Fruit fly (Drosophila melanogaster) whole organism, adult: ENCODE measurements around the gene mRpS11.

Experiments
- CG11617 ChIP-seq: fragments of 200-800 bp; sonication (Bioruptor generic); optimal IDR thresholded peaks from 2 replicates; lab custom pipeline; 2017; ENCODE audit warnings: mild to moderate bottlenecking, missing biosample characterization, missing genetic modification reagents, missing genetic modification characterization
- CG12768 ChIP-seq: fragments of 200-800 bp; sonication (Bioruptor generic); optimal IDR thresholded peaks from 2 replicates; lab custom pipeline; 2017; ENCODE audit warnings: missing biosample characterization, missing genetic modification characterization, mild to moderate bottlenecking, moderate library complexity, missing genetic modification reagents
- CG14711 ChIP-seq: fragments of 200-800 bp; sonication (Bioruptor generic); optimal IDR thresholded peaks from 2 replicates; lab custom pipeline; 2018; ENCODE audit warnings: missing biosample characterization, mild to moderate bottlenecking, missing genetic modification characterization, moderate library complexity
- CG1620 ChIP-seq: fragments of 200-800 bp; sonication (Bioruptor generic); optimal IDR thresholded peaks from 2 replicates; lab custom pipeline; 2016; ENCODE audit warnings: missing biosample characterization, missing genetic modification characterization
- CG33017 ChIP-seq: fragments of 200-800 bp; sonication (Bioruptor generic); optimal IDR thresholded peaks from 2 replicates; lab custom pipeline; 2018; ENCODE audit warnings: missing biosample characterization, mild to moderate bottlenecking, missing genetic modification characterization, moderate library complexity
- CG5204 ChIP-seq: fragments of 200-800 bp; sonication (Bioruptor generic); optimal IDR thresholded peaks from 2 replicates; lab custom pipeline; 2016; ENCODE audit warnings: missing biosample characterization, missing genetic modification characterization
- CG7045 ChIP-seq: fragments of 200-800 bp; sonication (Bioruptor generic); optimal IDR thresholded peaks from 2 replicates; lab custom pipeline; 2017; ENCODE audit warnings: missing biosample characterization, mild to moderate bottlenecking, missing genetic modification characterization
- CG7101 ChIP-seq: fragments of 200-800 bp; sonication (Bioruptor generic); optimal IDR thresholded peaks from 2 replicates; lab custom pipeline; 2018; ENCODE audit warnings: missing biosample characterization, mild to moderate bottlenecking, missing genetic modification characterization, moderate library complexity
- Clk ChIP-seq: fragments of 200-800 bp; sonication (Bioruptor generic); optimal IDR thresholded peaks from 2 replicates; lab custom pipeline; 2017; ENCODE audit warnings: missing biosample characterization, missing genetic modification characterization
- Crg-1 ChIP-seq: fragments of 200-800 bp; sonication (Bioruptor generic); optimal IDR thresholded peaks from 2 replicates; lab custom pipeline; 2016; ENCODE audit warnings: missing biosample characterization, missing genetic modification characterization
- Hr96 ChIP-seq: fragments of 200-800 bp; sonication (Bioruptor generic); optimal IDR thresholded peaks from 2 replicates; lab custom pipeline; 2016; ENCODE audit warnings: missing biosample characterization, missing genetic modification characterization
- Mnt ChIP-seq: fragments of 200-800 bp; sonication (Bioruptor generic); optimal IDR thresholded peaks from 2 replicates; lab custom pipeline; 2016; ENCODE audit warnings: missing biosample characterization, mild to moderate bottlenecking, missing genetic modification characterization
- bab1 ChIP-seq: fragments of 200-800 bp; sonication (Bioruptor generic); optimal IDR thresholded peaks from 3 replicates; lab custom pipeline; 2019; ENCODE audit warnings: missing biosample characterization, mild to moderate bottlenecking, missing genetic modification characterization, moderate library complexity
- cic ChIP-seq: fragments of 200-800 bp; sonication (Bioruptor generic); optimal IDR thresholded peaks from 2 replicates; lab custom pipeline; 2017; ENCODE audit warnings: missing biosample characterization, mild to moderate bottlenecking, missing genetic modification characterization, moderate library complexity
- cnc ChIP-seq, 2 experiments: fragments of >200 bp; optimal IDR thresholded peaks; 2 replicates each; lab custom pipeline; 2017
- kay ChIP-seq: fragments of 200-800 bp; sonication (Bioruptor generic); peaks from one replicate; lab custom pipeline; 2016; ENCODE audit warnings: missing biosample characterization, missing genetic modification characterization, borderline replicate concordance
- ovo ChIP-seq: fragments of 200-800 bp; sonication (Bioruptor generic); optimal IDR thresholded peaks from 2 replicates; lab custom pipeline; 2016; ENCODE audit warnings: missing biosample characterization, missing genetic modification characterization
- pad ChIP-seq: fragments of 200-800 bp; sonication (Bioruptor generic); optimal IDR thresholded peaks from 3 replicates; lab custom pipeline; 2017; ENCODE audit warnings: missing biosample characterization, missing genetic modification characterization, mild to moderate bottlenecking, moderate library complexity, missing genetic modification reagents
- tj ChIP-seq: fragments of 200-800 bp; sonication (Bioruptor generic); optimal IDR thresholded peaks from 3 replicates; lab custom pipeline; 2017; ENCODE audit warnings: missing biosample characterization, mild to moderate bottlenecking, missing genetic modification characterization, moderate library complexity
- toe ChIP-seq: fragments of 200-800 bp; sonication (Bioruptor generic); optimal IDR thresholded peaks from 2 replicates; lab custom pipeline; 2016; ENCODE audit warnings: missing biosample characterization, missing genetic modification characterization

The mRpS11 gene

DNA sequence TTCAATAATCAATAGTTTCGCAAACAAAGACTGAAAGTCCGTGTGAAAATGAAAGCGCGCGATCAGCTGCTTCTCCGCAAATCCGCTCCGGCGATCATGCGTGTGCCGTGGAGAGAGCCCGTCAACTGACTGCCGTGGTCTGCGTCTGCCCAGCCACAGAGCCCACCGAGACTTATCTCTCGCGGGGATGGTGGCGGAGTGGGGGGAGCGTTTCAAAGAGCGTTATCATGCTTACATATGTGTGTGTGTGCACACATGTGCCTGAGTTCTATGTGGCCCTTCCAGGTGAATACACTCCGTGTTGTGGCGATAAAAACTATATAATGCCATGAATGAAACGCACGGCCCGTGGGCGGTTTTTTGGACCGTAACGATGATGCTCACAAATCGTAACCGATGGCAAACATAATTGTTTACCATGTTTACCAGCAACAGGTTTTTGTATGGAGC lies 5.5 kb downstream of the mRpS11 start:
- TF ChIP-seq tj (no peak), toe (GFP tag; lab: Kevin White, UChicago) (no peak), Hr96 (GFP tag; lab: Kevin White, UChicago) (no peak), Clk (GFP tag; lab: Kevin White, UChicago) (no peak), CG11617 (GFP tag; lab: Kevin White, UChicago) (no peak), CG7101 (tag; lab: Kevin White, UChicago) (no peak), CG14711 (no peak), Mnt (GFP tag; lab: Kevin White, UChicago) (peak; percentile 89), CG7045 (no peak), ovo (no peak), cic (GFP tag; lab: Kevin White, UChicago) (peak; percentile 95), CG1620 (GFP tag; lab: Kevin White, UChicago) (no peak), kay (GFP tag; lab: Kevin White, UChicago) (no peak), cnc (optimal IDR thresholded peaks at IDR 0.05; lab: Kevin White, UChicago) (peak; percentile 75 to 96), pad (GFP tag; lab: Kevin White, UChicago) (no peak), Crg-1 (GFP tag; lab: Kevin White, UChicago) (peak; percentile 28), CG5204 (GFP tag; lab: Kevin White, UChicago) (no peak), CG12768 (peak; percentile 7)

- TF ChIP-seq CG12768 (peak; percentile 74), Mnt (GFP tag; lab: Kevin White, UChicago) (peak; percentile 90), cic (GFP tag; lab: Kevin White, UChicago) (peak; percentile 63), tj (peak; percentile 97), cnc (optimal IDR thresholded peaks at IDR 0.05; lab: Kevin White, UChicago) (peak; percentile 98 to 100), bab1 (GFP tag; lab: Kevin White, UChicago) (no peak), CG1620 (GFP tag; lab: Kevin White, UChicago) (no peak), toe (GFP tag; lab: Kevin White, UChicago) (no peak), Hr96 (GFP tag; lab: Kevin White, UChicago) (peak; percentile 29), CG7045 (peak; percentile 9), pad (GFP tag; lab: Kevin White, UChicago) (peak; percentile 74), kay (GFP tag; lab: Kevin White, UChicago) (peak; percentile 98)
These were observed 6.7 kb downstream of the mRpS11 start for dm6 chr3R:17078961-17079858.

DNA sequence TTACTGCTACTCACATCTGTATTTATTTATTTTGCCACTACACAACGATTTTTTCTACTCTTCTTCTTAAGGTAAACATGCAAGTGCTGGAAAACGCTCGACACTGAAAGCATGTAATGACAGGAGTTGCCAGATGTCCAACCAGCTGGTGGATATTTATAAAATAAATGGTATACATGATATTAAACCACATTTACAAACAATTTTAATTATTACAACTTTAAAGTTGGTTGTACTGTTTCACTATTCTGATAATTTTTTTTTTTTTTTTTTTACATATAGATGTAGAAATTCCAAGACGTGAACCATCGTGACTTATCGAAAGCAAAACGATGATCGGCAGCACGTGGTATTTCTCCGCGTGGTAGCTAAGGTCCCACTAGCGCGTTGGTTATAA lies 7.3 kb downstream of the mRpS11 start, which contains the start of the genes Keap1 and kuk:
Gene Keap1 (minus strand): TSS at position 87 of the 397 bp plus-strand sequence.
Gene kuk (plus strand): TSS at position 386 of the 397 bp plus-strand sequence.
- TF ChIP-seq Mnt (GFP tag; lab: Kevin White, UChicago): peak; percentile 97
- TF ChIP-seq toe (GFP tag; lab: Kevin White, UChicago): peak; percentile 79
- no peak for TF ChIP-seq pad (GFP tag; lab: Kevin White, UChicago)
- TF ChIP-seq kay (GFP tag; lab: Kevin White, UChicago): no peak
- TF ChIP-seq Clk (GFP tag; lab: Kevin White, UChicago): peak; percentile 3
- peak; percentile 88 for TF ChIP-seq CG1620 (GFP tag; lab: Kevin White, UChicago)
- TF ChIP-seq Crg-1 (GFP tag; lab: Kevin White, UChicago): peak; percentile 90
- TF ChIP-seq bab1 (GFP tag; lab: Kevin White, UChicago): peak; percentile 23
- peak; percentile 67 for TF ChIP-seq CG11617 (GFP tag; lab: Kevin White, UChicago)
- TF ChIP-seq cnc (optimal IDR thresholded peaks at IDR 0.05; lab: Kevin White, UChicago): no peak
- no peak for TF ChIP-seq tj
- no peak for TF ChIP-seq CG12768
- peak; percentile 69 for TF ChIP-seq ovo
- TF ChIP-seq CG5204 (GFP tag; lab: Kevin White, UChicago): no peak
- peak; percentile 21 for TF ChIP-seq CG33017 (tag; lab: Kevin White, UChicago)
- TF ChIP-seq CG14711: peak; percentile 57
- peak; percentile 74 for TF ChIP-seq Hr96 (GFP tag; lab: Kevin White, UChicago)
- no peak for TF ChIP-seq CG7045
- peak; percentile 72 for TF ChIP-seq cic (GFP tag; lab: Kevin White, UChicago)
- peak; percentile 77 for TF ChIP-seq CG7101 (tag; lab: Kevin White, UChicago)

- TF ChIP-seq kay (GFP tag; lab: Kevin White, UChicago) (peak; percentile 87), CG5204 (GFP tag; lab: Kevin White, UChicago) (peak; percentile 94), tj (peak; percentile 73), pad (GFP tag; lab: Kevin White, UChicago) (peak; percentile 77), ovo (peak; percentile 15), cic (GFP tag; lab: Kevin White, UChicago) (peak; percentile 54), toe (GFP tag; lab: Kevin White, UChicago) (peak; percentile 89), CG7101 (tag; lab: Kevin White, UChicago) (peak; percentile 92), Crg-1 (GFP tag; lab: Kevin White, UChicago) (peak; percentile 52), bab1 (GFP tag; lab: Kevin White, UChicago) (peak; percentile 91), CG12768 (peak; percentile 92), CG14711 (peak; percentile 81), cnc (optimal IDR thresholded peaks at IDR 0.05; lab: Kevin White, UChicago) (no peak), CG33017 (tag; lab: Kevin White, UChicago) (peak; percentile 90), Mnt (GFP tag; lab: Kevin White, UChicago) (peak; percentile 28), Hr96 (GFP tag; lab: Kevin White, UChicago) (peak; percentile 87), CG11617 (GFP tag; lab: Kevin White, UChicago) (peak; percentile 94), CG7045 (peak; percentile 96), CG1620 (GFP tag; lab: Kevin White, UChicago) (peak; percentile 79), Clk (GFP tag; lab: Kevin White, UChicago) (peak; percentile 88)
These were observed 8.3 kb downstream of the mRpS11 start for dm6 chr3R:17080666-17081358.
